Worm (Caenorhabditis elegans): ENCODE results near the gene fbxa-4.

Gene fbxa-4

DNA sequence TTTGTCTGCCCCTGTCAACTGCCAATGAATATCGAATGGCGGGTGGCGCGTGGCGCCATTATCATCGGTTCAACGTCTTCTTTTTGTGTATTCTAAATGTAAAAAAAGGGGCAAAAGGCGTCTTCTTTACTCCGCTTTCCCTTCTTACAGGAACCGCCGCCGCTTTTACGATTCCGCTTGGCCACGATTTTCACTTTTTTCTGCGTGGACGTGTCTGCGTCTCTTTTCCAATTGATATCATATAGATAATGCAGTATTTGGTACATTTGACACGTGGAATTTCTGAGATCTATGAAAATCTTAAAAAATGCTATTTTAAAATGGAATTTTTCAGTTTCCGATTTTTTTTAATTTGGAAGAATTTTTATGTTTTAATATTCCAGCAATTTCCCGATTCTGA, 20.2 kb upstream of the fbxa-4 start:
- no peak for TF ChIP-seq him-1 (tag; optimal IDR thresholded peaks at IDR 0.05)
- no peak for TF ChIP-seq dao-5 (tag; optimal IDR thresholded peaks at IDR 0.05)
- no peak for TF ChIP-seq W03F9.2 (tag; optimal IDR thresholded peaks at IDR 0.05)

ce11 chrII:2431972-2432371, 16.6 kb upstream of the fbxa-4 start, which contains the start of gene ceh-86:
Gene ceh-86, minus strand, starts transcription at chrII:2432072.
- TF ChIP-seq dao-5 (tag; optimal IDR thresholded peaks at IDR 0.05) (no peak), W03F9.2 (tag; optimal IDR thresholded peaks at IDR 0.05) (no peak), him-1 (tag; optimal IDR thresholded peaks at IDR 0.05) (no peak)

DNA sequence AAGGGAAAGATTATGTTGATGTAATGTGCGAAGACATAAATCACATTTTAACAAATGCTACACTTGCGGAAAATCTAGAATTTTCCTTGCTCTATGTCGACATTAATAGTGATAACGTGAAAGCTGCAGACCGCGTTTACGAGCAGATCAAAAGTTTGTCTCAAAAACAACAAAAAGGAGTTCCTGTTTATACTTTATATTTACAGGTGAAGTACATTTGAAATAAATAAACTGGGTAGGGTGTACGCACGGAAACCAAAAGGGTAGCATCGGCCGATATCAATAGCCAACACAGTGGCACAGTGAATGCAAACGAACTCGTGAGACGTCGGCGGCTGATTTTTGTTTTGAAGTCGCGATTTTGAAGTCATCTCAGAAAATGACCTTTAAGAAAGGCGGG, 7.1 kb upstream of the fbxa-4 start:
- no peak for TF ChIP-seq W03F9.2 (tag; optimal IDR thresholded peaks at IDR 0.05)
- TF ChIP-seq dao-5 (tag; optimal IDR thresholded peaks at IDR 0.05) = no peak
- TF ChIP-seq him-1 (tag; optimal IDR thresholded peaks at IDR 0.05) = no peak

DNA sequence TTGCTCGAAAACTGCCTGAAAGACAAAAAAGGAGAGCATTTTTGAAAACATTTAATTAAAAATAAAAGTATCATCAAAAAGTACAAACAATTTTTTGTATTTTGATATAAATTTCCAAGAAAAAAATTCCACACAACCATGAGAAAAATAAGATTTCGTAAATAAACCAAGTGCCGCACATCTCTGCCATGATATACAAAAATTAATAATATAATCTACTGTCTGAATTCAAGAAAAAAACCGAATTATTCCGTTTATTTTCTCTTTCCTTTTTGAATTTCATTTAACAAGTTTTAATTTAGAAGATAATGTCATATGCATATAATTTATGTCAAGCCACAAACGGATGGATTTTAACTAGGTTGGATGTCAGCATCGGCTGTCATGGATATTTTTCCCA, 6.6 kb upstream of the fbxa-4 start, which contains the start of gene F42G2.2:
F42G2.2 (plus strand) TSS at position 301 of the 400 bp plus-strand sequence.
- TF ChIP-seq him-1 (tag; optimal IDR thresholded peaks at IDR 0.05) = no peak
- no peak for TF ChIP-seq W03F9.2 (tag; optimal IDR thresholded peaks at IDR 0.05)
- TF ChIP-seq dao-5 (tag; optimal IDR thresholded peaks at IDR 0.05) = no peak

- TF ChIP-seq him-1 (tag; optimal IDR thresholded peaks at IDR 0.05) (no peak), dao-5 (tag; optimal IDR thresholded peaks at IDR 0.05) (no peak), W03F9.2 (tag; optimal IDR thresholded peaks at IDR 0.05) (no peak)
Observed at ce11 chrII:2421185-2421584, 5.9 kb upstream of the fbxa-4 start.

ce11 chrII:2420685-2421084, 5.4 kb upstream of the fbxa-4 start:
- TF ChIP-seq dao-5 (tag; optimal IDR thresholded peaks at IDR 0.05) = no peak
- no peak for TF ChIP-seq him-1 (tag; optimal IDR thresholded peaks at IDR 0.05)
- TF ChIP-seq W03F9.2 (tag; optimal IDR thresholded peaks at IDR 0.05) = no peak

ce11 chrII:2418836-2419235, 3.5 kb upstream of the fbxa-4 start, which contains the start of gene fbxc-20:
Gene fbxc-20, plus strand, starts transcription at chrII:2419136.
- TF ChIP-seq dao-5 (tag; optimal IDR thresholded peaks at IDR 0.05) (no peak), him-1 (tag; optimal IDR thresholded peaks at IDR 0.05) (no peak), W03F9.2 (tag; optimal IDR thresholded peaks at IDR 0.05) (no peak)

DNA sequence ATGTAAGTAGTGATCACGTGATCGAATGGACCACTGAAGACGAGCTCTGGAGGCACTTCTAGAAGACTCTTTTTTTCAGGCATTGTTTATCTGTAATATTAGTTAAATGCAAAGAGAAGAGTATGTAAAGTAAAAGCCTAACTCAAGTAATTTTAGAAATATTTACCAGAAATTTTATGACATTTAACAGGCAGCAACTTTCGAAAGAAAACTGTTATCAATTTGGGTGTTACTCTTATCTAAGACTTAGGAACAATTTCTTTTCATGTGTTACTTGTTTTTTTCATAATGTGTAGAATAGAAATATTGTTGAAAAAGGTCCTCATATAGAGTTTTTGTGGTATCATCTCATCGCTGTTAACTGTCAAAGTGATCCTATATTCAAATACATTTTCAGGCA, 2.6 kb upstream of the fbxa-4 start, which contains the start of the genes F42G2.5 and F42G2.7:
F42G2.5 (minus strand) TSS at position 101 of the 400 bp plus-strand sequence.
F42G2.7 (plus strand) TSS at position 270 of the 400 bp plus-strand sequence.
- TF ChIP-seq dao-5 (tag; optimal IDR thresholded peaks at IDR 0.05) = no peak
- no peak for TF ChIP-seq W03F9.2 (tag; optimal IDR thresholded peaks at IDR 0.05)
- no peak for TF ChIP-seq him-1 (tag; optimal IDR thresholded peaks at IDR 0.05)

ce11 chrII:2412649-2413048, 2.7 kb downstream of the fbxa-4 start, which contains the start of gene fbxa-182:
Gene fbxa-182, minus strand, starts transcription at chrII:2412749.
- TF ChIP-seq dao-5 (tag; optimal IDR thresholded peaks at IDR 0.05) (no peak), W03F9.2 (tag; optimal IDR thresholded peaks at IDR 0.05) (no peak), him-1 (tag; optimal IDR thresholded peaks at IDR 0.05) (no peak)

DNA sequence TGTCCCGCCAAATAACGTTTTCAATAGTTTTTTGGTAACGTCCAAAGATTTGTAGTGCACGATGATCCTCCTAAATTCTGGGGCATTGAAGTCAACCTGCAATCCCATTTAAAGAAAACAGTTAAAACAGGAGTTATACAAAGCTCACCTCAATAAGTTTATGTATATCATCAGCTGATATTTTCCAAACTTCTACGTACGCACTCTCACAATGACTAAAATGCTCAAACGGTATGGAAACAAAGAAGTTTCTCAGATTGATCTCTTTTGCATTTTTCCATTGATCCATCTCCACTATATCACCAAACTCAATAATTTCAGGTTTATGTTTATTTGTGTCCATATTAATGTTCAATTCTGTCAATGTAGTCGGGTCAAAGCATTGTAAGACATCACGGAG, 3.8 kb downstream of the fbxa-4 start:
- TF ChIP-seq W03F9.2 (tag; optimal IDR thresholded peaks at IDR 0.05) (no peak), him-1 (tag; optimal IDR thresholded peaks at IDR 0.05) (no peak), dao-5 (tag; optimal IDR thresholded peaks at IDR 0.05) (no peak)

DNA sequence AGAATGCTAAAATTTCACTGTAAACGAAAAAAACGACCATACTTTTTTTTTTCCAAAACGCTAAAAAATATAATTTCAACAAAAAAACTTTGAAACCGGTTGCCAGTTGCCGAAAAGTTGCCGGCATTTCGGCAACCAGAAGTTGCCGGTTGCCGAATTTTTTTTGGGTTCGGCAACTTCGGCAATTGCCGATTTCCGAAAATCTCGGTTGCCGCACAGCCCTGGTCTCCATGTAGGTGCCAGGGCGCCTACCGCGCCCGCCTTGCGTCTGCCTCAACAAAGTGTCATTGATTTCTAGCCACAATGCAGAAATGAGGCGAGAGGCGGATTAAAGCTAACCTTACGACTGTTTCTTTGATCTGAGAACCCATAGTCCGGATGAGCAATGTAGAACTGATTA, 4.2 kb downstream of the fbxa-4 start:
- TF ChIP-seq dao-5 (tag; optimal IDR thresholded peaks at IDR 0.05) = no peak

DNA sequence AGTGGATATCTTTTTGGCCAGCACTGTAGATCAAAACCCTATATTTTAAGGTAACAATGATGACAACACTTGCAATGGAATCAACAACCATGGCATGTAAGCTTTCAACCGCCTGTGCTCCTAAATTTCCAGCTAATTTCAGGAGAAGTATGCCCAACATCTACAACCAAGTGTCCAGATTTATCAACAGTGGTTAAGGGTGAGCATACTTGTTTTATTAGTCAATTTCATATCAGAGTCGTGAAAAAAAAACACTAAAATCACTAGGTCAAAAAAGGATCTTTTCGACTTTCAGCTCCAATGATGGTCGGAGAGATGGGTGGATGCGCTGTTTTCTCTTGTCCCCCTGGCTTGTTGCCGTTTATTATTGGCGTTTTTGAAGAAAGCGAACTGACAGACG, 11.3 kb downstream of the fbxa-4 start, which contains the start of gene F16G10.1:
F16G10.1 (plus strand) TSS at position 301 of the 400 bp plus-strand sequence.
- TF ChIP-seq him-1 (tag; optimal IDR thresholded peaks at IDR 0.05) = no peak
- no peak for TF ChIP-seq W03F9.2 (tag; optimal IDR thresholded peaks at IDR 0.05)
- no peak for TF ChIP-seq dao-5 (tag; optimal IDR thresholded peaks at IDR 0.05)

DNA sequence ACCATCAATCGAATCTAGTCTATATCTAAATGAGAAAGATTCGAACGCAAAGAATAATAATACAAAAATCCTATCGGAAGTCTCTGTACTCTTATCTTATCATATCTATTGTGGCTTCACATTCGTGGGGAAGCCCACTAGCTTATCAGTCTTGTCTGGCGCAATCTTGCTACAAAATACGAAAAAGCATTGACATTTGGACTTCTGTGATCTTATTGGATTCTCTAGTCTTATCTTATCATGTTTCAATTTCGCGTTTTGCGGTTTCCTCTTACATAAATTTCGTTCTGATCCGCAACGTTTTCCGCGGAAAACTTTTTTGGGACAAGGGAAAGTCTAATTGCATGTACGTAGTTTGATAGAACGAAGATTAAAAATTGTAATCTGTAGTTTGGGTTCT, 15.5 kb downstream of the fbxa-4 start:
- TF ChIP-seq him-1 (tag; optimal IDR thresholded peaks at IDR 0.05) = no peak
- TF ChIP-seq W03F9.2 (tag; optimal IDR thresholded peaks at IDR 0.05) = no peak
- TF ChIP-seq dao-5 (tag; optimal IDR thresholded peaks at IDR 0.05) = no peak

ce11 chrII:2398884-2399283, 16.4 kb downstream of the fbxa-4 start, which contains the start of gene F16G10.14:
Gene F16G10.14, minus strand, starts transcription at chrII:2398984.
- TF ChIP-seq him-1 (tag; optimal IDR thresholded peaks at IDR 0.05) (no peak), W03F9.2 (tag; optimal IDR thresholded peaks at IDR 0.05) (no peak), dao-5 (tag; optimal IDR thresholded peaks at IDR 0.05) (no peak)

DNA sequence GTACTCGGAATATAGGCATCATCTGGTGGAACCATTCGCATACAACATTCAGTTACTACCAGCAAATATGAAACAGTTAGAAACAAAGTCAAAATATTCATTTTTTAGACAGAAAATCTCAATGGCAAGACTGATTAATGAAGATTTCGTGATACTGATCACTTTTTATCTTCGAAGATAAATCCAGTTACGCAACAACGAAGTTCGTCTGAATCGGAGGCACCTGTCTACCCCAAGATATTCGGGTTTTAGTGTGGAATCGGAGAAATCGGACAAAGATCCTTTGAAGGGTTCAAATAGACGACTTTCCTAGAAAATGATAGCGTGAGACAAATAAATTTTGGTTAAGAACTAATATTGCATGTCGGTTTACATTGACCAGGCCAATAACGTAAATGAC, 19.5 kb downstream of the fbxa-4 start, which contains the start of gene F16G10.13:
F16G10.13 (minus strand) TSS at position 101 of the 400 bp plus-strand sequence.
- no peak for TF ChIP-seq dao-5 (tag; optimal IDR thresholded peaks at IDR 0.05)
- no peak for TF ChIP-seq W03F9.2 (tag; optimal IDR thresholded peaks at IDR 0.05)
- no peak for TF ChIP-seq him-1 (tag; optimal IDR thresholded peaks at IDR 0.05)
